Fruit fly (Drosophila melanogaster): Measurements from ENCODE around the gene CG31388.

The CG31388 gene

DNA sequence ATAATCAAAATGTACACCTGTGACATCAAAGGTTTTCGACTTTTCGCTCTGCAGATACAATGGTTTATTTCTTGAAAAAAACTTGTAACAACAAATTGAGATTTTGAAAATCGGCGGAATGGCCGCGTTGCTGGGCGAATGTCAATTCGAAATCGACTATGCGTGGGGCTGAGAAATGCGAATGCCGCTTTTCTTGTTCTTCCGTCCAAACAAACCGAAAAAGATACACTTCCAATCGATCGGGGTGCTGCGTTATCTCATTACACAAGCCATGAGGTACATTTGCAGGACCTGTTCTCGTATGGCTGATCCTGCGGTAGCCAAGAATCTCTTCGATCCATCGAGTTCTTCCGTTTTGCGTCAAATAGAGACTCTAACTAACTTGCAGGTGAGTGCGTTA lies at the start of gene CG31388:
Gene CG31388 (plus strand): TSS at position 218 of the 400 bp plus-strand sequence.
- TF ChIP-seq noc (tag; optimal IDR thresholded peaks at IDR 0.05), result no peak

DNA sequence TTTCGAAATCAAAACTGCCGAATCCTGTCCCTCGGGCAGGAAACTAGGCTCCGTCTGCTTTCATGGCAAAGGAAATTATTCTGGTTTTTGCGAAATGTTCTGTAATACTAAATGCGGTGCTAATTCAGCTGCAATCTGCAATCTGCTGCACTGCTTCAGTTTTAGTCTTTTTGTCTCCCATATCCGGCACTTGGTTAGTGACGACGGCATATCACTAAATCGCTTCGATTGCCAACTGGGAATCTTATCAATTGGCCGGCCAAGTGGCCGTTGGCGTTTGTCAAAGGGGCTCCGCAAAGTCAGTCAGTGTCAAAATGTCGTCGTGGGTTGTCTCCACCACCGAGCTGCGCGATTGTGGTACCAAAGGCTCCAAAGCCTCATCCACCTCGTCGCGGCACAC lies 41.8 kb upstream of the CG31388 start, which contains the start of gene CG18577:
Gene CG18577 (plus strand): TSS at position 301 of the 400 bp plus-strand sequence.
- TF ChIP-seq noc (tag; optimal IDR thresholded peaks at IDR 0.05), result no peak

DNA sequence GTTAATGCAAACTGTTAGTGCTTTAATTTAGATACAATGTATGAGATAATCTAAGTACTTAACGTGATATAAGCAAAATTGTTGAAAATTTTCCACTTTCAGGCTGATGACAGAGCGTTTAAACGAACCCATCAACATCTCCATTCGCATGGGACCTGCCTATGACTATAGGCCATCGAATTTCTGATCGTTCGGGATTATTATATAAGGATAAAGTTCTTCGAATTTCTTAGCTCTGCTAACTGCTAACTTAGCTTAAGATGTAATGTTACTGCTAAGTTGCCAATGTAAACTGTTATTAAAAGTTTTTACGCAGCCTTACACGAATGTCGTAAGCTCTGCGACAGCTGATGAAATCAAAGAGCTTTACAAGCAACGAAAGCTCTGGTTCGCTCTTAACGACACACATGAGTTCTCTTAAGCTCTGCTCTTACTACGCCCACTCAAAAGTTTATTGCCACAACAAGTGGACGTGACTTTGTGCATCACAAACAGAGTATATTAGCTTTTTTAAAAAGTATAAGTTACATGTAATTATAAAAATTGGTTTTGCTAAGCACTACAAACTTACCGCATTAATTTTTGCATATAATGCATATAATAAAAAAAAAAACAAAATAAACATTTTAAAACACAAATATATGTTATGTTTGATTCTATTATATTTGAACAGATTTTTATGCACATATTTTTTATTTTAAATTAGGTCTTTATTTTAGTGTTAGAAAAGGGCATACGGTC lies 40.8 kb upstream of the CG31388 start:
- TF ChIP-seq noc (tag; optimal IDR thresholded peaks at IDR 0.05), result peak; percentile 98

DNA sequence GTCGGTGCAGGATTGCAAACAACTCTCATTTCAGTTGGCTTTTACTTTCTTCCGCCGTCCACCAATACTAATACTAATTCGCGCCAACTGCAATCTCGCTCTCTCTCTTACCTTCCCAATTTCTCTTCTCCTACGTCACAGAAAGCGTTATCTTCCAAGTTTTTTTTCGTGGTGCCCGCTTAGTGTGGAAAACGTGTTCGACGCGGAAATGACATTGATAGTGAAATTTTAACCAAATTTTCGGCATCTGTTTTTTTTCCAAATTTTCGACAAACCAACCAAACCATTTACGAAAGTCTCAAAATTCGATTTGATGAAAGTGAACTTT lies 40.3 kb upstream of the CG31388 start, which contains the start of gene cu:
Gene cu (plus strand): TSS at position 204 of the 328 bp plus-strand sequence.
- no peak for TF ChIP-seq noc (tag; optimal IDR thresholded peaks at IDR 0.05)

DNA sequence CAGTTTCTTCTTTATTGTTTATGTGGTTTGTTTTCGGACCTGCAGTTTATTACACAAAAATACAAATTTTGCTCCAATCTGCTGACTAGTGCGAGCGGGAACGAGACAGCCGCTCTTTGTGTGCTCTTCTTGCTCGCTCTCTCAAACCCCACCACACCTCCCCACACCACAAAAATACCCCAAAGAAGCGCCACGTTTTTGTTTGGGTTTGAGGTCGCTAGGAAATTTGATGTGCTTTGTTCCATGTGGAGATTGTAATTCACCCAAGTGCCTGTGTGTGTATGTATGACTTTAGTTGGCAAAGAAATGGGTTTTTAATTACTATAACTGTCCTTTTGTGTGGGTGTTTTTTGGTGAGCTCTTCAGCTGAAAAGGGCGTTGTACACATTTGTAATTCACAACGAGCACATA lies 39.5 kb upstream of the CG31388 start:
- TF ChIP-seq noc (tag; optimal IDR thresholded peaks at IDR 0.05), result peak; percentile 34

DNA sequence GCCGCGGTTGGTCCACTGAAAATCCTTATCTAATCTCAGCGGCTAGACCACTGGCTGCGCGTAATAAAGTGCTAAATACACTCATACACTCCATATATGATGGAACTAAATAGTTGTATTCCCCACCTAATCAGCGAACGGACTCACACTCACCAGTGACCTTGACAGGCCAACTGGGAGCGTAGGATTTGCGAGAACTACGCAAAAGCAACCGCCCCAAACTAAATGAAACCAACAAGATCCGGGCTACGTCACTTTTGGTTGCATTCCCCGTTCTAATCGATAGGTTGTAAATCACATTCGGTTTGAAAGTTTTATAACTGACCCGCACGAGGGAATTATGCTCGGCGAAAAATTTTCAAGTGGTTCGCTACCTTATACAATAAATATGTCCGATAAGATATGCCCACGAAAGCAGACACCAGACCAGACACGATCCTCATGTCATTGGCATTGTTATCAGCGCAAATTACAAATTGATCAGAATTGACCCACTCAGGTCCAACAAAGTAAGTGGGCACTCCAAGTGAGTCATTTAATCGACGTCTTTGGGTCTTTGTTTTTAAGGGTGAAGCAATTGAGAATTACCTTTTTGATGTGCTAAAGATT lies 38.3 kb upstream of the CG31388 start:
- peak; percentile 71 for TF ChIP-seq noc (tag; optimal IDR thresholded peaks at IDR 0.05)

DNA sequence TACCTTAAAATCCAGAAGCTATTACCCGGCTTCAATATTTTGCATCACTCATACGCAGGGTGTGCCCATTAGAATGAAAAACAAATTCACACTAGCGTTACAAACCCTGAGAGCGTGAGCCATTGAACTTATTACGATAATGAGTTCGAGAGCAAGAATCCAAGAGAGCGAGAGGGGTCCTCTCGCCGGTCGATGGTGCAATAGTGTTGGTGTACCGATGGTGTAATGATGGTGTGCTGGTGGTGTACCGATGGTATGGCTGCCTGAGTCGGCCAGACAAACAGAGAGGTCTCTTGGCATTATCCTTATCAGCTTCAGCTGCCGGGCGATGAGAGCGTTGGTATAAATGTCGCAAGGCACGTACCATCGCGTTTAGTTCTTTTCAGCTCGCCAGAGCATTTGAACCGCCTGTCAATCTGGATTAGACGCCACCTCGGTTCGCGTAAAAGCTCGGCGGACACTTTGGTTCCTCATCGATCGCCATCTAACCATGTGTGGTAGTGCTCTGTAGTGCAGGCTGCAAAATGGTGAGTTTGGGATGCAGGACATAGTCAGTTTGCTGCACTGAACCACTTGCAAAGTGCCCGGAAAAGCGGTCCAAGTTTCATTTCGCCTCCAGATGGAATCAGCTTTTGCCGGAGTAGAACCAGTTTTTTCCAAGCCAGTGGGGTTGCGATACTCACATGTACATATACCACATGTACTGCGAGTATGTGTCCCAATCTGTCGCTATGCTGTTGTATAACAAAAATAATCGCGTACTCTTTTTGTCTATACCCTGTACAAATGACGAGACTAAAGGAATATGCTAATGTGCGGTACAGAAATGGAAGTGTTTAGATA lies 37.4 kb upstream of the CG31388 start:
- no peak for TF ChIP-seq noc (tag; optimal IDR thresholded peaks at IDR 0.05)

DNA sequence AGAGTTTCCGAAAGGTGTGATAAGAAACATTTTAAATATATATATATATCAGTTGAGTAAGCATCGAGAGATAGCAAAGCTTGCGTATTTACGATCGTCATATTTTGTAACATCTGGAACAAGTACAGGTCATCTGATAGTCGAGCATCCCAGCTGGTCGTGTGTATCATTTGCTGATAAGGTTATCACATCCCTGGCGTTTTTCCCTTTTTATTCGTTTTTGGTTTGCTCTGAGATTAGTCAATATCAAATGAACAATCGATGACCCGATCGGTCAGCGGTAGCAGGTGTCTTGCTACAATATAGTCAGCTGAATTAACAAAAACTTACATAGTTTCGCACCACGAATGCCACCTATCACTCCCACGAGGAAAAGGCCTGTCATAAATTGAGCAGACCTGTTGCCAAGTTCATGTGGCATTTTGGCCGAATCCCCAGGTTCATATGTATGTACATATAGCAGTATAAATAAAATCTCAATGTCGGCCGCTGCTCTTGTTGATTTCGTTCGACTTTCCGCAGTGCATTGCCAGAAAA lies 36.7 kb upstream of the CG31388 start:
- peak; percentile 94 for TF ChIP-seq noc (tag; optimal IDR thresholded peaks at IDR 0.05)

DNA sequence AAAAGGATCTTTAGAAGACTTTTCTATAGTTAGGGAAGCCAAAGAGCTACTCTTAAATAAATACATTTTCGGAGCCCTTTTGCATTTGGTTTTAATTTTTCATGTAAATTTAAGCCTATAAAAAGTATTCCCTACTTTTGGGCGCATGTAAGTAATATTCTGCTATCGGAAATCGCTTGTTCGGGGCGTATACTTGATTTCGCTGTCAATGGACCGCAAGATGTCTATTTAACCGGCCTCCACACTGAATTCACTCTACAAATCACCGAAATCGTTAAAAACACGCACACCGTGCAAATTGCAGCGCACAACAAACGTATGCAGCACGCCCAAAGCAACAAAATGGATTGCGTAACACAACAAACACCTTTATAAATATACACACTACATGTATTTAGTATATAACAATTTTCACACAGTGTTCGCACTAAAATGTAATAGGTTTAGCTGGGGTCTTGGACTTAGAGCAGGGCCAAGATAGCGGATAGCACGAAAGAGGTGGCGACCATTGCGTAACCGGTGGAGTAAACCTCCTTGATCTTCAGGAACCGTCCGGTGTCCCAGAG lies 28.8 kb upstream of the CG31388 start:
- no peak for TF ChIP-seq noc (tag; optimal IDR thresholded peaks at IDR 0.05)

DNA sequence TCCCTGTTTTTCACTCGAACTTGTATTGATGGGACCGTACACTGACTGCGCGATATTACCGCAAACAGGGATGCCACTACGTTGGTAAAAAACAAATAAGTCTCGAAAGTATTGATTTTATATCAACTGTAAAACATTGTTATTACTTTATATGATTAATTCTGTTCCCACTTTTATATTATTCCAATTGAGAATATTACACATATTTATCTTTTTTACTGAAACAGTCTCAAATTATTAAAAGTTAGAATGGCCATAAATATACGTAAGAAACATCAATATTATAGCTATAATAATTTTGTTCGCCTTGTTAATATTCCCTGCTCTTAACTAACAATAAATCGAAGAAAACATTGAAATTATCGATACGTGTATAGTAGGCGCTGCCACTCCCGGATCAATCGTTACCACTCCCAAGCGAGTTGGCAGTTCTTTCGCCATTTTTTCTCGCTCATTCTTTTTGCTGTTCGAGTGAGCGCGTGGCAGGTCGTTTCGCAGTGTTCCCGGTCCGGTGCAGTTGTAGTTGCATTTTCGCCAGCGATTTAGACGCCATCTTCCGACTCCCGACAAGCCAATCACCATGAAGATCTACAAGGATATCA lies 27.7 kb upstream of the CG31388 start, which contains the start of the genes SdhC and Tctp:
Gene SdhC (minus strand): TSS at position 49 of the 602 bp plus-strand sequence.
Gene Tctp (plus strand): TSS at position 447 of the 602 bp plus-strand sequence.
- TF ChIP-seq noc (tag; optimal IDR thresholded peaks at IDR 0.05), result peak; percentile 63

DNA sequence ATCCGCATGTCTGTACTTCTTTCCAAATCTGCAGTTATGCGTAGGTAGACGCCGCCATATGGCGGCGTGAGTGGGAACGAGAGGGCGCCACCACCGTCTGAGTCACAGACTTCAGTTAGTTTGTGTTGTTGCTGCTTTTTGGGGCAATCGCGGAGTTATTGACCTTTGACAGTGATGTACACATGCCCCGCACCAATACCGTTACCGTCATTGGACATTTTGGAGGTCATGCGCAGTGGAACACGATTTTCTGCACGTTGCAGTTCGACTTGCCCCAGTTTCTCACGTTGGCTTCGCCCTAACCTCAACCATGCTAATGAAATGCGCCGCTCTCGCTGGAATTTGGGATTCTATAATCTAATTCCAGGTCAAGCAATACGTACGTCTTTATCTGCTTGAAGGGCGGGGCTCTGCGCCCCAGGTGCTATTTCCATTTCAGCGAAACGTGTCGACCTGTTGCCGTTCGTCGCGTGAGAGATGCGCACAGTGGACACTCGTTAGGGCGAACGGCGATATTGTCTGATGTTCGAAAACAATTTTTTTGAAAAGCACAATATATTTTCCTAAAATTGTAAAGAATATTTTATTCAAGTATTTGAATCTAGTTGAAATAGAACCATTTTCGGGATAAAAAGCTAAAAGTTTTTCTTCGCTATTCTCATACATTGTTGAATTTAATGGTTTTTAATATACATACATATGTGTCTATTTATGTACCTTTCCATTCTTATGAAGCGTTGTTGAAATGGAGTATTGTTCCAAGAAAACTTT lies 26.1 kb upstream of the CG31388 start:
- peak; percentile 68 for TF ChIP-seq noc (tag; optimal IDR thresholded peaks at IDR 0.05)

DNA sequence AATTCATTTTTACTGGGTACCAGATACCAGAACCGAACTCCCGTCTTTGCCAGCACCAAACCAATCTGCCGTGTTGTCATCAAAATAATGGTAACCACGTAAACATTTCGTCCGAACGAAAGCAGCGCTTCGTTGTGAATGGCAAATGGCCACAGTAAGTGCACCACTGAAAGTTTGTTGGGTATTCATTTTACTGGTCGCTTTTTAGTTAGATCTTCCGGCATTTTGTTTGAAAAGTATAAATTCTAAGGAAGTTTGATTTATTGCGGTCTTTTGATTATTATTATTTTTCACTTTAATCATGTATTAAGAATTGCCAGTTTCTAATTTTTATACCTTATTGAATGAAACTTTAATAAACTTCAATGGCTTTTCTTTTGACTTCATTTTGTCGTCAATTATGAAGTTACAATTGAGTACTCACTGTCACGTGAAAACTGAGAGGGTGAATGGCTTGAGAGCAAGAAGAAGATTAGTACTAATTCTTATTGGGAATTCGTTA lies 23.1 kb upstream of the CG31388 start, which contains the start of gene ZnT86D:
Gene ZnT86D (minus strand): TSS at position 91 of the 502 bp plus-strand sequence.
- peak; percentile 85 for TF ChIP-seq noc (tag; optimal IDR thresholded peaks at IDR 0.05)

DNA sequence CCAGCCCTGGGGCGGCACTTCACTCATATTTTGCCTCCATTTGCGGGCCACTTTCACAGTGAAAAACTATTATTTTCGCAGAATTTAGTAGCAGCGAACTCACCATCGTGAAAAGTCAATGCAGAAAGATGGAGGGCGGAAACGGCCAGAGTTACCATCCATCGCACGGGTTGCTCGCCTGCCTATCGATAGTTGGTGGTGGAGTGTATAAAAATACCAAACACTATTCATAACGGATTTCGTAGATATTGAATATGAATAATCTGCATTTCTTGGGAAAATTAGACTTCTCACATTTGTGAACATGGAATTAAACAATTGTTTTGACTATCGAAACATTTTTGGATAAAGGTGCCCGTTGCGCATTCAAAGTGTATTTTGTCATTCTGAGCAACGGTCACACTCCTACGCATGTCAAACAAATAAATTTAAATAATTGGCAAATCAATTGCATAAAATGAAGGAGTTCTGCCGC lies 21.4 kb upstream of the CG31388 start, which contains the start of the genes RpS25 and CG4820:
Gene RpS25 (minus strand): TSS at position 132 of the 475 bp plus-strand sequence.
Gene CG4820 (plus strand): TSS at position 380 of the 475 bp plus-strand sequence.
- peak; percentile 69 for TF ChIP-seq noc (tag; optimal IDR thresholded peaks at IDR 0.05)

DNA sequence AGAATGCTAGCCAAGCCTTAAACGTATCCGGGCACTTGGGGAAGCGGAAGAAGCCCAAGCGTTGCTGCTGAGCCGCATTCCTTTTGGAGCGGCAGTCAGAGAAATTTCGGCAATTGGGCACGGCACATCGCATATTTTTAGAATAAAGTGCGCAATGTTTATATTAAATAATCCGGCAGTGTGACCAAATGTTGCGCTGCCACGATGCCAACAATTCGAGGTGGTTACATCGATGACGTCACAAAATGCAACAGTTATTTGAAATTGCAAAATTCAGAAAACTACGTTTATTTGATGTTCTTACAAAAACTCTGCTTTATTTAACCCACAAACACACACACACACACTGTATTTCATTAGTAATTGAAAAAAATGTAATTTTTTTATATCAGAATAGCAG lies 17.7 kb upstream of the CG31388 start, which contains the start of gene CG6689:
Gene CG6689 (minus strand): TSS at position 182 of the 400 bp plus-strand sequence.
- no peak for TF ChIP-seq noc (tag; optimal IDR thresholded peaks at IDR 0.05)
